Fruit fly (Drosophila melanogaster) whole organism, embryonic: ENCODE results near the gene ebd1.
A peak's percentile ranks its signal among the peaks of the same experiment; 100 is the strongest.

Experiments
- CG10979 ChIP-seq: fragments of 200-800 bp; sonication (Bioruptor generic); optimal IDR thresholded peaks from 2 replicates; lab custom pipeline; 2018; ENCODE audit warnings: missing biosample characterization, mild to moderate bottlenecking, missing genetic modification characterization, moderate library complexity
- CG12155 ChIP-seq: fragments of 200-800 bp; sonication (Bioruptor generic); optimal IDR thresholded peaks from 3 replicates; lab custom pipeline; 2016; ENCODE audit warnings: missing biosample characterization, missing genetic modification characterization
- CG12391 ChIP-seq: fragments of 200-800 bp; sonication (Bioruptor generic); optimal IDR thresholded peaks from 3 replicates; lab custom pipeline; 2018; ENCODE audit warnings: missing biosample characterization, mild to moderate bottlenecking, missing genetic modification characterization, moderate library complexity
- CG12659 ChIP-seq: fragments of 200-800 bp; sonication (Bioruptor generic); optimal IDR thresholded peaks from 3 replicates; lab custom pipeline; 2017; ENCODE audit warnings: mild to moderate bottlenecking, missing biosample characterization, missing genetic modification reagents, missing genetic modification characterization
- CG1602 ChIP-seq: fragments of 200-800 bp; sonication (Bioruptor generic); optimal IDR thresholded peaks from 3 replicates; lab custom pipeline; 2016; ENCODE audit warnings: missing biosample characterization, missing genetic modification characterization
- CG1603 ChIP-seq: fragments of 200-800 bp; sonication (Bioruptor generic); optimal IDR thresholded peaks from 2 replicates; lab custom pipeline; 2019; ENCODE audit warnings: missing biosample characterization, mild to moderate bottlenecking, missing genetic modification characterization, moderate library complexity
- CG17802 ChIP-seq: fragments of 200-800 bp; sonication (Bioruptor generic); optimal IDR thresholded peaks from 2 replicates; lab custom pipeline; 2018; ENCODE audit warnings: missing biosample characterization, mild to moderate bottlenecking, missing genetic modification characterization, moderate library complexity
- CG17829 ChIP-seq: fragments of 200-800 bp; optimal IDR thresholded peaks from 2 replicates; lab custom pipeline; 2019; ENCODE audit warnings: missing biosample characterization, mild to moderate bottlenecking, missing genetic modification characterization, moderate library complexity
- CG18476 ChIP-seq: fragments of 200-800 bp; sonication (Bioruptor generic); optimal IDR thresholded peaks from 2 replicates; lab custom pipeline; 2016; ENCODE audit warnings: missing biosample characterization, mild to moderate bottlenecking, missing genetic modification characterization
- CG2889 ChIP-seq: fragments of 200-800 bp; sonication (Bioruptor generic); IDR thresholded peaks from 3 replicates; pipeline ENCODE4 v1.3.6; 2022; ENCODE audit warnings: missing biosample characterization, missing genetic modification characterization
- CG31224 ChIP-seq: fragments of 200-800 bp; sonication (Bioruptor generic); IDR thresholded peaks from 2 replicates; pipeline ENCODE4 v1.3.6; 2022; ENCODE audit warnings: missing biosample characterization, missing genetic modification characterization
- CG3163 ChIP-seq: fragments of 200-800 bp; sonication (Bioruptor generic); optimal IDR thresholded peaks from 3 replicates; lab custom pipeline; 2016; ENCODE audit warnings: missing biosample characterization, missing genetic modification characterization
- CG33213 ChIP-seq: fragments of 200-800 bp; sonication (Bioruptor generic); optimal IDR thresholded peaks from 3 replicates; lab custom pipeline; 2016; ENCODE audit warnings: missing biosample characterization, missing genetic modification characterization
- CG42726 ChIP-seq: fragments of 200-800 bp; sonication (Bioruptor generic); IDR thresholded peaks from 2 replicates; pipeline ENCODE4 v1.3.6; 2022; ENCODE audit warnings: missing biosample characterization, missing genetic modification characterization; ENCODE audit not compliant: partially characterized antibody
- CG5180 ChIP-seq: fragments of 200-800 bp; sonication (Bioruptor generic); optimal IDR thresholded peaks from 3 replicates; lab custom pipeline; 2017; ENCODE audit warnings: missing biosample characterization, missing genetic modification characterization, mild to moderate bottlenecking, moderate library complexity, missing genetic modification reagents
- CG8359 ChIP-seq: fragments of 200-800 bp; sonication (Bioruptor generic); optimal IDR thresholded peaks from 2 replicates; lab custom pipeline; 2017; ENCODE audit warnings: missing biosample characterization, mild to moderate bottlenecking, missing genetic modification characterization, borderline replicate concordance
- CG8765 ChIP-seq: fragments of 200-800 bp; sonication (Bioruptor generic); IDR thresholded peaks from 2 replicates; pipeline ENCODE4 v1.3.6; 2022; ENCODE audit warnings: missing biosample characterization, missing genetic modification characterization
- Drgx ChIP-seq: fragments of 200-800 bp; sonication (Bioruptor generic); IDR thresholded peaks from 2 replicates; pipeline ENCODE4 v1.3.6; 2022; ENCODE audit warnings: missing biosample characterization, missing genetic modification characterization
- Ets97D ChIP-seq: fragments of 200-800 bp; sonication (Bioruptor generic); optimal IDR thresholded peaks from 3 replicates; lab custom pipeline; 2016; ENCODE audit warnings: missing biosample characterization, missing genetic modification characterization
- HLH3B ChIP-seq: fragments of 200-800 bp; sonication (Bioruptor generic); IDR thresholded peaks from 2 replicates; pipeline ENCODE4 v1.3.6; 2022; ENCODE audit warnings: missing biosample characterization, missing genetic modification characterization
- HLHmδ ChIP-seq: fragments of 200-800 bp; sonication (Bioruptor generic); optimal IDR thresholded peaks from 2 replicates; lab custom pipeline; 2018; ENCODE audit warnings: missing biosample characterization, mild to moderate bottlenecking, missing genetic modification characterization, moderate library complexity
- Hr51 ChIP-seq, 2 experiments: fragments of 200-800 bp; sonication (Bioruptor generic); optimal IDR thresholded peaks; 2 replicates in 1 of 2; 3 replicates in 1 of 2; lab custom pipeline; 2016 to 2018; ENCODE audit warnings: missing biosample characterization in 2 of 2, missing genetic modification characterization in 2 of 2, mild to moderate bottlenecking in 1 of 2, moderate library complexity in 1 of 2
- MTF-1 ChIP-seq: fragments of 200-800 bp; sonication (Bioruptor generic); optimal IDR thresholded peaks from 2 replicates; lab custom pipeline; 2018; ENCODE audit warnings: missing biosample characterization, mild to moderate bottlenecking, missing genetic modification characterization, borderline replicate concordance
- Max ChIP-seq: fragments of 200-800 bp; sonication (Bioruptor generic); optimal IDR thresholded peaks from 2 replicates; lab custom pipeline; 2016; ENCODE audit warnings: missing biosample characterization, mild to moderate bottlenecking, missing genetic modification characterization
- Nf-YA ChIP-seq: fragments of 200-800 bp; sonication (Bioruptor generic); IDR thresholded peaks from 2 replicates; pipeline ENCODE4 v1.3.6; 2022; ENCODE audit warnings: missing biosample characterization, missing genetic modification characterization
- Nf-YB ChIP-seq: fragments of 200-800 bp; sonication (Bioruptor generic); optimal IDR thresholded peaks from 3 replicates; lab custom pipeline; 2019; ENCODE audit warnings: missing biosample characterization, mild to moderate bottlenecking, missing genetic modification characterization, moderate library complexity
- PHDP ChIP-seq: fragments of 200-800 bp; sonication (Bioruptor generic); optimal IDR thresholded peaks from 3 replicates; lab custom pipeline; 2018; ENCODE audit warnings: missing biosample characterization, mild to moderate bottlenecking, missing genetic modification characterization, moderate library complexity
- Rfx ChIP-seq: fragments of 200-800 bp; sonication (Bioruptor generic); IDR thresholded peaks from 2 replicates; pipeline ENCODE4 v1.3.6; 2022; ENCODE audit warnings: missing biosample characterization, missing genetic modification characterization
- Ssrp ChIP-seq: fragments of 200-800 bp; sonication (Bioruptor generic); optimal IDR thresholded peaks from 2 replicates; lab custom pipeline; 2018; ENCODE audit warnings: missing biosample characterization, mild to moderate bottlenecking, missing genetic modification characterization, moderate library complexity
- al ChIP-seq: fragments of 200-800 bp; sonication (Bioruptor generic); IDR thresholded peaks from 2 replicates; pipeline ENCODE4 v1.3.6; 2022; ENCODE audit warnings: missing biosample characterization, missing genetic modification characterization
- ase ChIP-seq: fragments of 200-800 bp; sonication (Bioruptor generic); IDR thresholded peaks from 3 replicates; pipeline ENCODE4 v1.3.6; 2022; ENCODE audit warnings: missing biosample characterization, missing genetic modification characterization
- bsh ChIP-seq, 2 experiments: fragments of 200-800 bp; sonication (Bioruptor generic); optimal IDR thresholded peaks; 2 replicates each; lab custom pipeline; 2017 to 2018; ENCODE audit warnings: mild to moderate bottlenecking in 2 of 2, missing biosample characterization in 2 of 2, missing genetic modification characterization in 2 of 2, moderate library complexity in 1 of 2
- caup ChIP-seq: fragments of 200-800 bp; sonication (Bioruptor generic); optimal IDR thresholded peaks from 3 replicates; lab custom pipeline; 2017; ENCODE audit warnings: missing biosample characterization, mild to moderate bottlenecking, missing genetic modification characterization, moderate library complexity; ENCODE audit not compliant: severe bottlenecking
- crp ChIP-seq, 2 experiments: fragments of 200-800 bp; sonication (Bioruptor generic); optimal IDR thresholded peaks; 2 replicates in 1 of 2; 3 replicates in 1 of 2; lab custom pipeline; 2017; ENCODE audit warnings: missing biosample characterization in 2 of 2, missing genetic modification characterization in 2 of 2, mild to moderate bottlenecking in 1 of 2, moderate library complexity in 1 of 2
- dmrt99B ChIP-seq: fragments of 200-800 bp; sonication (Bioruptor generic); optimal IDR thresholded peaks from 2 replicates; lab custom pipeline; 2018; ENCODE audit warnings: missing biosample characterization, mild to moderate bottlenecking, missing genetic modification characterization, moderate library complexity
- ewg ChIP-seq: fragments of 200-800 bp; sonication (Bioruptor generic); optimal IDR thresholded peaks from 3 replicates; lab custom pipeline; 2017; ENCODE audit warnings: mild to moderate bottlenecking, missing biosample characterization, missing genetic modification reagents, missing genetic modification characterization
- grau ChIP-seq: fragments of 200-800 bp; optimal IDR thresholded peaks from 3 replicates; lab custom pipeline; 2019; ENCODE audit warnings: missing biosample characterization, mild to moderate bottlenecking, missing genetic modification characterization, moderate library complexity
- gsb ChIP-seq: fragments of 200-800 bp; sonication (Bioruptor generic); IDR thresholded peaks from 2 replicates; pipeline ENCODE4 v1.3.6; 2022; ENCODE audit warnings: missing biosample characterization, missing genetic modification characterization
- jing ChIP-seq: fragments of 200-800 bp; sonication (Bioruptor generic); optimal IDR thresholded peaks from 2 replicates; lab custom pipeline; 2018; ENCODE audit warnings: missing biosample characterization, mild to moderate bottlenecking, missing genetic modification characterization
- kay ChIP-seq: fragments of 200-800 bp; sonication (Bioruptor generic); optimal IDR thresholded peaks from 2 replicates; lab custom pipeline; 2016; ENCODE audit warnings: missing biosample characterization, missing genetic modification characterization
- lilli ChIP-seq: fragments of 200-800 bp; sonication (Bioruptor generic); optimal IDR thresholded peaks from 3 replicates; lab custom pipeline; 2016; ENCODE audit warnings: missing biosample characterization, missing genetic modification characterization
- lmd ChIP-seq: fragments of 200-800 bp; sonication (Bioruptor generic); IDR thresholded peaks from 2 replicates; pipeline ENCODE4 v1.3.6; 2022; ENCODE audit warnings: missing biosample characterization, missing genetic modification characterization
- nmo ChIP-seq: fragments of 200-800 bp; sonication (Bioruptor generic); optimal IDR thresholded peaks from 2 replicates; lab custom pipeline; 2018; ENCODE audit warnings: missing biosample characterization, mild to moderate bottlenecking, missing genetic modification characterization, moderate library complexity
- pan ChIP-seq, 4 experiments: fragments of >200 bp in 3 of 4; fragments of 200-800 bp in 1 of 4; sonication (Bioruptor generic) in 1 of 4; optimal IDR thresholded peaks in 3 of 4; IDR thresholded peaks in 1 of 4; 2 replicates each; pipeline versions ENCODE4 v1.3.6 to Lab custom; 2017 to 2022; ENCODE audit warnings: missing biosample characterization in 2 of 4, missing genetic modification characterization in 2 of 4, mixed read lengths in 1 of 4
- ranshi ChIP-seq: fragments of 200-800 bp; sonication (Bioruptor generic); IDR thresholded peaks from 2 replicates; pipeline ENCODE4 v1.3.6; 2022; ENCODE audit warnings: missing biosample characterization, missing genetic modification characterization
- sd ChIP-seq: fragments of 200-800 bp; sonication (Bioruptor generic); optimal IDR thresholded peaks from 3 replicates; lab custom pipeline; 2018; ENCODE audit warnings: missing biosample characterization, mild to moderate bottlenecking, missing genetic modification characterization, moderate library complexity
- stwl ChIP-seq: fragments of 200-800 bp; sonication (Bioruptor generic); optimal IDR thresholded peaks from 3 replicates; lab custom pipeline; 2018; ENCODE audit warnings: missing biosample characterization, mild to moderate bottlenecking, missing genetic modification characterization, moderate library complexity
- trh ChIP-seq: fragments of 200-800 bp; sonication (Bioruptor generic); optimal IDR thresholded peaks from 2 replicates; lab custom pipeline; 2016; ENCODE audit warnings: missing biosample characterization, missing genetic modification characterization

Gene ebd1

DNA sequence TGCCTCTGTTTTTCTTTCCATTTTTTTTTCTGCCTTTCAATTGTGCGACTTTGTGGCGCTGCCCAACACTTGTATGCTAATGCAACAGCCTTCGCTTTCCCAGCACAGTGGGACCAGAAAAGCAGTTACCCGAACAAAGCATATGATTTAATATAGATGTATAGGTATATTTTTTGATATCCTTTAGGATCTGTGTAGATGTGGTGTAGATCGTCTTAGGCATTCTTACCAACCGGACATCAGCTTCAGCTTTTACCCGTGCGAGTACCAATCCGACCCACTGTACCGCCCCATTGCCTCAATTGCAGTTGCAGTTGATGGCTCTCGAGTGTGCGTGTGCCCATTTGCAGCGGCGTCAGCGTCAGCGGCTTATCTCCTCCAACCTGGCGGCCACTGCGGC, 48.9 kb downstream of the ebd1 start (continued):
- TF ChIP-seq HLH3B (GFP tag; lab: Robert Waterston, UW) (peak; percentile 63), CG1603 (tag; lab: Kevin White, UChicago) (peak; percentile 91), Ssrp (tag; lab: Kevin White, UChicago) (peak; percentile 61), al (GFP tag; lab: Robert Waterston, UW) (no peak), Ets97D (GFP tag; lab: Kevin White, UChicago) (no peak), HLHmδ (GFP tag; lab: Kevin White, UChicago) (no peak), stwl (tag; lab: Kevin White, UChicago) (peak; percentile 14), trh (GFP tag; lab: Kevin White, UChicago) (peak; percentile 15), CG12659 (peak; percentile 27), kay (GFP tag; lab: Kevin White, UChicago) (peak; percentile 40), Nf-YB (GFP tag; lab: Kevin White, UChicago) (peak; percentile 37), MTF-1 (GFP tag; lab: Kevin White, UChicago) (peak; percentile 2), crp (GFP tag; optimal IDR thresholded peaks at IDR 0.05; lab: Kevin White, UChicago) (peak in 1 of 2 experiments; percentile 19), ranshi (GFP tag; lab: Robert Waterston, UW) (peak; percentile 67), CG8359 (peak; percentile 32), CG10979 (peak; percentile 81), bsh (GFP tag; optimal IDR thresholded peaks at IDR 0.05; lab: Kevin White, UChicago) (peak; percentile 86 to 87), gsb (GFP tag; lab: Robert Waterston, UW) (no peak), CG31224 (GFP tag; lab: Robert Waterston, UW) (peak; percentile 19; the same call in 1 of the 2 replicates), Max (GFP tag; lab: Kevin White, UChicago) (peak; percentile 10), CG2889 (GFP tag; lab: Robert Waterston, UW) (no peak), lilli (GFP tag; lab: Kevin White, UChicago) (peak; percentile 64), CG17802 (tag; lab: Kevin White, UChicago) (peak; percentile 46), ewg (GFP tag; lab: Kevin White, UChicago) (peak; percentile 57), CG12391 (tag; lab: Kevin White, UChicago) (peak; percentile 60), CG33213 (GFP tag; lab: Kevin White, UChicago) (peak; percentile 33), Hr51 (GFP tag; optimal IDR thresholded peaks at IDR 0.05; lab: Kevin White, UChicago) (peak; percentile 24 to 63), sd (tag; lab: Kevin White, UChicago) (no peak), jing (GFP tag; lab: Kevin White, UChicago) (peak; percentile 59), Rfx (peak; percentile 36), nmo (GFP tag; lab: Kevin White, UChicago) (peak; percentile 67), CG17829 (peak; percentile 72), dmrt99B (peak; percentile 73), lmd (peak; percentile 77), CG42726 (GFP tag; lab: Robert Waterston, UW) (no peak), CG1602 (GFP tag; lab: Kevin White, UChicago) (peak; percentile 53), ase (GFP tag; lab: Robert Waterston, UW) (peak; percentile 60; the same call in 1 of the 3 replicates), Nf-YA (no peak), Drgx (GFP tag; lab: Robert Waterston, UW) (peak; percentile 98), CG3163 (no peak), caup (GFP tag; lab: Kevin White, UChicago) (peak; percentile 1), PHDP (peak; percentile 69), CG5180 (GFP tag; lab: Kevin White, UChicago) (peak; percentile 15), CG18476 (GFP tag; lab: Kevin White, UChicago) (peak; percentile 47), grau (tag; lab: Kevin White, UChicago) (peak; percentile 60), pan (optimal IDR thresholded peaks at IDR 0.05; lab: Kevin White, UChicago) (no peak), pan (GFP tag; optimal IDR thresholded peaks at IDR 0.05 in 1 of 2, IDR thresholded peaks at IDR 0.05 in 1 of 2) (peak in 1 of 2 experiments; percentile 67), CG12155 (GFP tag; lab: Kevin White, UChicago) (peak; percentile 28), CG8765 (GFP tag; lab: Robert Waterston, UW) (peak; percentile 44; the same call in 1 of the 2 replicates)
